Worm (Caenorhabditis elegans) whole organism, L4/young adult: ENCODE data around the gene hpo-9.

ENCODE experiments used
- W03F9.2 ChIP-seq: fragments of 150-350 bp; optimal IDR thresholded peaks from 2 replicates; lab custom pipeline; 2014; ENCODE audit warnings: missing biosample characterization, missing genetic modification characterization
- dao-5 ChIP-seq: sonication (generic microtip); optimal IDR thresholded peaks from 2 replicates; lab custom pipeline; 2016; ENCODE audit warnings: missing genotype, missing genetic modification characterization, moderate library complexity, missing compliant biosample characterization
- him-1 ChIP-seq: sonication (generic microtip); optimal IDR thresholded peaks from 2 replicates; lab custom pipeline; 2016; ENCODE audit warnings: missing genotype, missing genetic modification reagents, missing genetic modification characterization, missing compliant biosample characterization

ce11 chrV:7199077-7199476, 37.9 kb downstream of the hpo-9 start:
- no peak for TF ChIP-seq W03F9.2 (tag; lab: Kevin White, UChicago)
- TF ChIP-seq him-1, result no peak
- TF ChIP-seq dao-5, result no peak
